Fruit fly (Drosophila melanogaster): ENCODE measurements around the gene CG43056.

Gene CG43056

DNA sequence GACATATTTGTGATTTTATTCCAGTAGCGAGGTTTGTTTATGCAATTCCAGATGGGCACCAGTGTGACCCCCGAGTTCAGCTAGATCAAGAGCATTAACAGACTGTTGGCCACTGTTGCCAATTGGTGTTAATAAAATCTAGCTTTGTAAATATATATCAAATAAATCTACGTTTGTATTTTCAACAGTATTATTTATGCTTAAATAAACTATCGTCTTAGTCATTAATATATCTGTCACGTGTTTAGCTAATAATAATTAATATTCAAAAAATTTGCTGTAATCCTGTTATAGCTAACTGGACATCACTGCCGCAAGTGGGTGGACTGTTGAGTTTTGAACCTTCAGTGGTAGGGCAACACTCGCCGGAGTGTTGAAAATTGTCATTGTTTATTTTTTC, 22.0 kb downstream of the CG43056 start, which contains the start of the genes mRpL27 and CG15435:
TSS of gene mRpL27 (minus strand) at position 96 of the 400 bp plus-strand sequence.
TSS of gene CG15435 (plus strand) at position 187 of the 400 bp plus-strand sequence.
- no peak for TF ChIP-seq Hr83 (GFP tag; optimal IDR thresholded peaks at IDR 0.05; ENCODE audit: poor library complexity, severe bottlenecking)
- no peak for TF ChIP-seq Hnf4 (GFP tag; optimal IDR thresholded peaks at IDR 0.05)
- TF ChIP-seq br (GFP tag; optimal IDR thresholded peaks at IDR 0.05) = no peak
- TF ChIP-seq foxo (GFP tag; optimal IDR thresholded peaks at IDR 0.05) = peak in 1 of 2 experiments; percentile 29
- TF ChIP-seq woc (GFP tag; optimal IDR thresholded peaks at IDR 0.05) = peak; percentile 87
- TF ChIP-seq Dfd (GFP tag; optimal IDR thresholded peaks at IDR 0.05) = no peak
- no peak for TF ChIP-seq CrebA (GFP tag; optimal IDR thresholded peaks at IDR 0.05; ENCODE audit: borderline replicate concordance)
- TF ChIP-seq OdsH (GFP tag; optimal IDR thresholded peaks at IDR 0.05) = peak; percentile 7
- no peak for TF ChIP-seq psq (GFP tag; optimal IDR thresholded peaks at IDR 0.05)
- TF ChIP-seq rgr (GFP tag; optimal IDR thresholded peaks at IDR 0.05) = peak; percentile 15
- no peak for TF ChIP-seq Rel (GFP tag; optimal IDR thresholded peaks at IDR 0.05)
- TF ChIP-seq Rel (tag; optimal IDR thresholded peaks at IDR 0.05) = peak; percentile 24
- peak; percentile 48 for TF ChIP-seq CG9705 (GFP tag; optimal IDR thresholded peaks at IDR 0.05)
- peak; percentile 31 for TF ChIP-seq h (GFP tag; optimal IDR thresholded peaks at IDR 0.05)
- no peak for TF ChIP-seq tai (GFP tag; optimal IDR thresholded peaks at IDR 0.05)
- peak; percentile 20 for TF ChIP-seq Sp1 (GFP tag; optimal IDR thresholded peaks at IDR 0.05)
- TF ChIP-seq Myc (optimal IDR thresholded peaks at IDR 0.05) = peak; percentile 96
- peak; percentile 51 for TF ChIP-seq HLH106 (tag; optimal IDR thresholded peaks at IDR 0.05)

- no peak for TF ChIP-seq Rel (GFP tag; optimal IDR thresholded peaks at IDR 0.05)
- TF ChIP-seq Rel (tag; optimal IDR thresholded peaks at IDR 0.05) = peak; percentile 32
- peak; percentile 14 for TF ChIP-seq CG9705 (GFP tag; optimal IDR thresholded peaks at IDR 0.05)
- no peak for TF ChIP-seq N (GFP tag; optimal IDR thresholded peaks at IDR 0.05)
These were observed 25.7 kb downstream of the CG43056 start, which contains the start of the genes CG15443 and Paris for dm6 chr2L:4463323-4463722. Gene CG15443, minus strand, starts transcription at chr2L:4463447. Gene Paris, plus strand, starts transcription at chr2L:4463611.

DNA sequence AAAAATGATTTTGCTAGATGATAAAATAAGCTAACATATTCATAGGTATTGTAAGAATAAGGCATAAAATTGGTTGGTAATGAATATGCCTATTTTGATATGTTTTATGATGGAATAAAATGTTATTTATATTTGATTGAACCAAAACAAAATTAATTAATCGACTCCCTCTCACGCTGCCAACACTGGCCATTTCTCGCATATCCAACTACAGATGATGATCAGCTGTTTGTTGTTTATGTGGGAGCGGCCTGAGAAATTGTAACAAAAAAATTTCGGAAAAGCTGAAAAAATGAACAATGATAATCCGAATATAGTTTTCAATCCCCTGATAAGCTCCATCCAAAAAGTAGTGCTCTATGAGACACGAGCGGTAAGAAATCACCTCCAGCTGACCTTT, 27.4 kb downstream of the CG43056 start, which contains the start of gene FIG4:
TSS of gene FIG4 (plus strand) at position 229 of the 400 bp plus-strand sequence.
- TF ChIP-seq Sp1 (GFP tag; optimal IDR thresholded peaks at IDR 0.05) (no peak), Myc (optimal IDR thresholded peaks at IDR 0.05) (peak; percentile 18), woc (GFP tag; optimal IDR thresholded peaks at IDR 0.05) (peak; percentile 74)

dm6 chr2L:4475422-4475821, 37.8 kb downstream of the CG43056 start:
- peak; percentile 22 for TF ChIP-seq h (GFP tag; optimal IDR thresholded peaks at IDR 0.05)
- no peak for TF ChIP-seq rgr (GFP tag; optimal IDR thresholded peaks at IDR 0.05)
- peak; percentile 23 for TF ChIP-seq fru (GFP tag; optimal IDR thresholded peaks at IDR 0.05)
- TF ChIP-seq dl (GFP tag; optimal IDR thresholded peaks at IDR 0.05; ENCODE audit: insufficient read depth in 1 of 2, partially characterized antibody in 2 of 2) = no peak
- no peak for TF ChIP-seq CrebA (GFP tag; optimal IDR thresholded peaks at IDR 0.05; ENCODE audit: borderline replicate concordance)
- TF ChIP-seq woc (GFP tag; optimal IDR thresholded peaks at IDR 0.05) = no peak
- no peak for TF ChIP-seq Hnf4 (GFP tag; optimal IDR thresholded peaks at IDR 0.05)
- TF ChIP-seq lola (GFP tag; optimal IDR thresholded peaks at IDR 0.05) = no peak

- TF ChIP-seq Dif (GFP tag; optimal IDR thresholded peaks at IDR 0.05; ENCODE audit: partially characterized antibody) (peak; percentile 28), dmrt93B (GFP tag; optimal IDR thresholded peaks at IDR 0.05) (no peak), h (GFP tag; optimal IDR thresholded peaks at IDR 0.05) (peak; percentile 52), rgr (GFP tag; optimal IDR thresholded peaks at IDR 0.05) (no peak)
These were observed 39.2 kb downstream of the CG43056 start, which contains the start of gene ine for dm6 chr2L:4476672-4477273. Gene ine, minus strand, starts transcription at chr2L:4477022.

- no peak for TF ChIP-seq Hnf4 (GFP tag; optimal IDR thresholded peaks at IDR 0.05)
- no peak for TF ChIP-seq woc (GFP tag; optimal IDR thresholded peaks at IDR 0.05)
- no peak for TF ChIP-seq N (GFP tag; optimal IDR thresholded peaks at IDR 0.05)
- TF ChIP-seq jim (GFP tag; optimal IDR thresholded peaks at IDR 0.05) = no peak
- TF ChIP-seq Vsx2 (GFP tag; optimal IDR thresholded peaks at IDR 0.05; ENCODE audit: partially characterized antibody) = no peak
- no peak for TF ChIP-seq rgr (GFP tag; optimal IDR thresholded peaks at IDR 0.05)
- no peak for TF ChIP-seq usp (GFP tag; optimal IDR thresholded peaks at IDR 0.05)
- no peak for TF ChIP-seq GATAd (GFP tag; optimal IDR thresholded peaks at IDR 0.05)
- TF ChIP-seq dmrt93B (GFP tag; optimal IDR thresholded peaks at IDR 0.05) = no peak
- TF ChIP-seq brk (GFP tag; optimal IDR thresholded peaks at IDR 0.05) = no peak
- TF ChIP-seq lola (GFP tag; optimal IDR thresholded peaks at IDR 0.05) = no peak
- no peak for TF ChIP-seq OdsH (GFP tag; optimal IDR thresholded peaks at IDR 0.05)
- TF ChIP-seq CrebA (GFP tag; optimal IDR thresholded peaks at IDR 0.05; ENCODE audit: borderline replicate concordance) = no peak
- TF ChIP-seq Rel (GFP tag; optimal IDR thresholded peaks at IDR 0.05) = no peak
- TF ChIP-seq Rel (tag; optimal IDR thresholded peaks at IDR 0.05) = no peak
- no peak for TF ChIP-seq pan (optimal IDR thresholded peaks at IDR 0.05)
- TF ChIP-seq Mio (GFP tag; optimal IDR thresholded peaks at IDR 0.05) = no peak
These were observed 40.4 kb downstream of the CG43056 start for dm6 chr2L:4477978-4478377.

Data from whole organism, wandering third instar larva.